Worm (Caenorhabditis elegans) whole organism, midembryonic: Measurements from ENCODE around the gene nekl-4.
A peak's percentile ranks its signal among the peaks of the same experiment; 100 is the strongest.

Experiments
- T22C8.4 ChIP-seq: fragments of 200-800 bp; sonication (Bioruptor generic); IDR thresholded peaks from 2 replicates; pipeline ENCODE4 v1.3.6; 2022; ENCODE audit warnings: missing genetic modification characterization, missing compliant biosample characterization
- cog-1 ChIP-seq: sonication (generic microtip); optimal IDR thresholded peaks from 2 replicates; lab custom pipeline; 2016; ENCODE audit warnings: missing genetic modification characterization, missing compliant biosample characterization
- flt-1 ChIP-seq: fragments of 200-800 bp; sonication (Bioruptor generic); IDR thresholded peaks from 2 replicates; pipeline ENCODE4 v1.3.6; 2022; ENCODE audit warnings: missing genetic modification characterization, missing compliant biosample characterization
- klf-2 ChIP-seq: fragments of 200-800 bp; sonication (Bioruptor generic); conservative IDR thresholded peaks from 2 replicates; pipeline ENCODE4 v1.3.6; 2022; ENCODE audit warnings: missing genetic modification reagents, missing genetic modification characterization, missing compliant biosample characterization
- med-1 ChIP-seq: sonication (generic microtip); optimal IDR thresholded peaks from 2 replicates; lab custom pipeline; 2017; ENCODE audit warnings: missing genetic modification characterization, mild to moderate bottlenecking, missing compliant biosample characterization, antibody characterized with exemption, missing genetic modification reagents; ENCODE audit not compliant: insufficient read depth
- ref-1 ChIP-seq: fragments of 200-800 bp; sonication (Bioruptor generic); conservative IDR thresholded peaks from 2 replicates; pipeline ENCODE4 v1.3.6; 2022; ENCODE audit warnings: missing genetic modification reagents, missing genetic modification characterization, missing compliant biosample characterization
- tab-1 ChIP-seq: fragments of 200-800 bp; sonication (Bioruptor generic); IDR thresholded peaks from 2 replicates; pipeline ENCODE4 v1.3.6; 2022; ENCODE audit warnings: missing genetic modification characterization, missing compliant biosample characterization
- ztf-23 ChIP-seq: fragments of 200-800 bp; sonication (Bioruptor generic); IDR thresholded peaks from 2 replicates; pipeline ENCODE4 v1.3.6; 2022; ENCODE audit warnings: missing genetic modification reagents, missing genetic modification characterization, missing compliant biosample characterization
- ztf-29 ChIP-seq: fragments of 200-800 bp; sonication (Bioruptor generic); IDR thresholded peaks from 2 replicates; pipeline ENCODE4 v1.3.6; 2022; ENCODE audit warnings: missing genetic modification reagents, missing genetic modification characterization, missing compliant biosample characterization

The nekl-4 gene

ce11 chrIII:5521930-5522329, 4.6 kb upstream of the nekl-4 start, which contains the start of gene D1044.4:
D1044.4 (minus strand) TSS chrIII:5522030.
- TF ChIP-seq cog-1: no peak
- TF ChIP-seq ztf-23 (GFP tag; lab: Robert Waterston, UW): no peak
- no peak for TF ChIP-seq flt-1 (GFP tag; lab: Robert Waterston, UW)
- no peak for TF ChIP-seq T22C8.4 (GFP tag; lab: Robert Waterston, UW)

- TF ChIP-seq cog-1: no peak
- TF ChIP-seq klf-2 (GFP tag; lab: Robert Waterston, UW): no peak
- TF ChIP-seq T22C8.4 (GFP tag; lab: Robert Waterston, UW): no peak
- TF ChIP-seq ref-1: no peak
- TF ChIP-seq med-1 (GFP tag; lab: Kevin White, UChicago): no peak
- no peak for TF ChIP-seq flt-1 (GFP tag; lab: Robert Waterston, UW)
- no peak for TF ChIP-seq tab-1 (GFP tag; lab: Robert Waterston, UW)
- TF ChIP-seq ztf-23 (GFP tag; lab: Robert Waterston, UW): no peak
- no peak for TF ChIP-seq ztf-29
Measured at ce11 chrIII:5512502-5512901, 4.8 kb downstream of the nekl-4 start, which contains the start of gene pqn-25. pqn-25 (minus strand) TSS chrIII:5512602.

DNA sequence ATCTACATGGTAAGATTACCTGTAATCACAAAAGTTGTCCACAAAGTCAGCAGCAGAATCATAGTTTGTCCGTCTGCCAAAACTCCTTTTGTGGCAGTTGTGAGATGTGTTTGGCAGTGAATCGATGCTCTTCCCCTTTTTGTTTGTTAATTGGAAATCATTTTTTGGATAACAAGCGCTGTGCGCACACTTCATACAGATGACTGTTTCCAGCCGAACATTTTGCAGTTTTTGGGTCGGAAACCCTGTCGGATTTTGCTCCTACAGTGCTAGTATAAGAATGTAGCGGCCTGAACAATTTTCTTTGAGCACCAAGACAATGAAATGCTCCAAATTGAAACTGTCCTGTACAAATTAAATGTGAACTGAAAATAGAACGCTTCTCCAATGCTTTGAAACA, 8.7 kb downstream of the nekl-4 start, which contains the start of gene D1044.7:
TSS of gene D1044.7 (minus strand) at position 101 of the 400 bp plus-strand sequence.
- TF ChIP-seq ref-1 (no peak), ztf-29 (no peak), ztf-23 (GFP tag; lab: Robert Waterston, UW) (no peak), flt-1 (GFP tag; lab: Robert Waterston, UW) (no peak), klf-2 (GFP tag; lab: Robert Waterston, UW) (no peak), cog-1 (no peak), tab-1 (GFP tag; lab: Robert Waterston, UW) (no peak), med-1 (GFP tag; lab: Kevin White, UChicago) (no peak), T22C8.4 (GFP tag; lab: Robert Waterston, UW) (no peak)

DNA sequence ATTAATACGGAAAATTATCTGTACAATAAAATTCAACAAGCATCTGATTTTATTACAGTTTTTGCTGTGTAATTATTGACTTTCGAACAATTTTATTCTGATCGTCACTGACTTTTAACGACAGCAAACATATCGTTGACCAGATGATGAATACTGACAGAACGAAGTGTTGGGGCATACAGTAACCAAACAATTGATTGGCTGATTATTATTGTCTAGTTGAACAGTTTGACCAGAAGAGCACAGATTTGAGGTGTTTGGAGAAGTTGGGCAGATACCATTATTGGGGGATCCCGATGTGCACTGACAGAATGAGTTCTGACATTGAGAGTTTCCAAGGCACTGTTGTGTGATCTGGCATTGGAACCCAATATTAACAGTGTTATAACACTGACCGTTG, 10.4 kb downstream of the nekl-4 start:
- TF ChIP-seq klf-2 (GFP tag; lab: Robert Waterston, UW) (no peak), med-1 (GFP tag; lab: Kevin White, UChicago) (no peak), ztf-29 (no peak), ref-1 (no peak), cog-1 (no peak), T22C8.4 (GFP tag; lab: Robert Waterston, UW) (no peak), flt-1 (GFP tag; lab: Robert Waterston, UW) (no peak), ztf-23 (GFP tag; lab: Robert Waterston, UW) (no peak), tab-1 (GFP tag; lab: Robert Waterston, UW) (no peak)

ce11 chrIII:5506023-5506597, 11.2 kb downstream of the nekl-4 start:
- TF ChIP-seq ztf-23 (GFP tag; lab: Robert Waterston, UW) (0 out of 2 replicates have a peak, but pooled peaks have one; percentile 52), T22C8.4 (GFP tag; lab: Robert Waterston, UW) (no peak)

DNA sequence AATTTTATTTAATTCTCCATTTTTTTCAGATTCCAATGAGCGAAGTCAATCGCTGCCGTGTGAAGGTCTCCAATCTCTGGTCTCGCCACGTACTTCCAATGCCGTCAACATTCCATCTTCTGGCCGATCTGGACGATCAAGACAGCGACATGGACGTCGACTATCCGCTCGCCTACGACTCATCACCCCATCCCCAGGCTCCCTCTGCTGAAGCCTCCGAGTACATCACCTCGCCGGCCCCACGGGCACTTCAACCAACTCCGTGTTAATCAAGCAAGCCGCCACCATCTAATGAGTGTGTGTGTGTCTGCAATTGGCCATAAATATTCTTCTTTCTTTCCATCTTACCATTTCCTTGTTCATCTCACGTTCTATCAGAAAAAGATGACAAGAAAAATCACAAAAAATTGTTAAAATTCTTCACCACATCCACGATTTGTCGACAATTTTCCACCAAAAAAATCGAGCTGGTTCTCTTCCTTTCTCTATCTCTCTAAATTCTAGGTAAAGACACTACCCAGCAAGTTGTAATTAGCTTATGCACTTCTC, 11.8 kb downstream of the nekl-4 start:
- TF ChIP-seq cog-1 (no peak), T22C8.4 (GFP tag; lab: Robert Waterston, UW) (no peak), flt-1 (GFP tag; lab: Robert Waterston, UW) (no peak), tab-1 (GFP tag; lab: Robert Waterston, UW) (0 out of 2 replicates have a peak, but pooled peaks have one; percentile 9)

- TF ChIP-seq flt-1 (GFP tag; lab: Robert Waterston, UW) (0 out of 2 replicates have a peak, but pooled peaks have one; percentile 54), ztf-29 (no peak)
Measured at ce11 chrIII:5504725-5505473, 12.4 kb downstream of the nekl-4 start.

- TF ChIP-seq med-1 (GFP tag; lab: Kevin White, UChicago) (no peak), flt-1 (GFP tag; lab: Robert Waterston, UW) (0 out of 2 replicates have a peak, but pooled peaks have one; percentile 16)
Measured at ce11 chrIII:5504164-5504563, 13.2 kb downstream of the nekl-4 start.

- TF ChIP-seq ref-1 (no peak), flt-1 (GFP tag; lab: Robert Waterston, UW) (no peak), ztf-29 (no peak), T22C8.4 (GFP tag; lab: Robert Waterston, UW) (no peak), med-1 (GFP tag; lab: Kevin White, UChicago) (no peak), tab-1 (GFP tag; lab: Robert Waterston, UW) (no peak), cog-1 (no peak), klf-2 (GFP tag; lab: Robert Waterston, UW) (no peak), ztf-23 (GFP tag; lab: Robert Waterston, UW) (no peak)
Measured at ce11 chrIII:5503669-5504068, 13.7 kb downstream of the nekl-4 start.

DNA sequence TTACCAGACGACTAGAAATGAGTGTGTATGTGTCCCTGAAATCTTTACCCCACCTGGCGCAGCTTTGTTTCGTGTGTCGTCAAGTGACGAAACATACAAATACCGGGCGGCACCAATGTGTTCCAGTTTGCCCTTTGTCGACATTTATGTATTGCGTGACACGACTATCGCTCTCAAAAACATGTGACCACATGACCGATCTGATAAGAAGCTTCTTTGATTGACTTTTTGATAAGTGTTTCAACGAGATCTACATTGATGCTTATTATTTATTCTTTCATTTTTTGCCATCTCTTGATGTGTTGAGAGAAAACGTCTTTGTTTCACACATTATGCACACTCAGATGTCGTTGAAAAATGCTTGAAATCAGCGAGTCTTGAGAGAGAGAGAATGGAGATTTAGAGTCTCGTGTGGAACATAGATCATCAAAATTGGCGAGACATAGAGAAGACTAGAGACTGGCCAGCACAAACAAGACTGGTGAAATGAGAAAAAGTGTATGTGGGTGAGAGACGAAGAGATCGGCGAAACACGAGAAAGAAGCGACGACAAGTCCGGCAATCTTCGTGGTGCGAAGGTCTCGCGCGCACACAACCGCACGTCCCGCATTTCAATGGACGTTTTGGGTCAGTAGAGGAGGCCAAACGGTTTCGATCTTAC, 14.3 kb downstream of the nekl-4 start:
- TF ChIP-seq ref-1: peak; percentile 43; the same call in 1 of the 2 replicates
- peak; percentile 56 for TF ChIP-seq cog-1
- TF ChIP-seq klf-2 (GFP tag; lab: Robert Waterston, UW): no peak
